Fruit fly (Drosophila melanogaster) whole organism, larva: ENCODE data around the gene CG9114.

Experiments used
- noc ChIP-seq: fragments of 200-800 bp; sonication (Bioruptor generic); optimal IDR thresholded peaks from 3 replicates; lab custom pipeline; 2019; ENCODE audit warnings: missing biosample characterization, mild to moderate bottlenecking, missing genetic modification characterization, moderate library complexity

Gene CG9114

DNA sequence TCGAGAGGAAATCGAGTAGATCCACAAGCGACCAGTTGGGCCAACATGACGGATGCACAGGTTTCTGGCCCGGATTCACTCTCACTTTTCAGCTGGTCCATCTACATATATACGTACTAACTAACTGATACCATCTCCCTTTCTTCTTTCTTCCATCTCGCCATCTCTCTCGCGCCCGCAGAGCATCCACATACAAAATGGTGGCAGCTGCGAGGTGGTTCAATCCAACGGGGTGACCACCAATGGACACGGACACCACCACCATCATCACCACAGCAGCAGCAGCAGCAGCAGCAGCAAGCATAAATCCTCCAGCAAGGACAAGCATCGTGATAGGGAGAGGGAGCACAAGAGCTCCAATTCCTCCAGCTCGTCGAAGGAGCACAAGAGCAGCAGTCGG is 12.0 kb downstream of the CG9114 start:
- TF ChIP-seq noc = no peak

DNA sequence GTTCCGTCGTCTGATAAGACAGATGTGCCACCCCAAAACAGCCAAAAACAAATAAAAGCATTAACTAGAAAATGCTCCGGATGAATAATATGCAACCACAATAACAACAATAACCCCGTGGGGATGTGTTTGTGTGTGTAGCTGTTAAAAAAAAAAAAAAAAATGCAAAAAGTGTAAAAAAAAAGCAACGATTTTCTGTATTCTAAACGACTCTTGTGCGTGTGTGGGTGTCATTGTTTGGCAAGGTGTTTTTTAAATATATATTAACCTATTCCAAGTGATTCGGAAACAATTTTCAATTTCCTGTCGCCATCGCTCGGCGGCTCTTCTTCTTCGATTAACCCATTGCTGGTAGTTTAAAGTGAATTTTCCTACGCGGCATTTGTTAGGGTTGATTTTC is 12.4 kb downstream of the CG9114 start:
- no peak for TF ChIP-seq noc

DNA sequence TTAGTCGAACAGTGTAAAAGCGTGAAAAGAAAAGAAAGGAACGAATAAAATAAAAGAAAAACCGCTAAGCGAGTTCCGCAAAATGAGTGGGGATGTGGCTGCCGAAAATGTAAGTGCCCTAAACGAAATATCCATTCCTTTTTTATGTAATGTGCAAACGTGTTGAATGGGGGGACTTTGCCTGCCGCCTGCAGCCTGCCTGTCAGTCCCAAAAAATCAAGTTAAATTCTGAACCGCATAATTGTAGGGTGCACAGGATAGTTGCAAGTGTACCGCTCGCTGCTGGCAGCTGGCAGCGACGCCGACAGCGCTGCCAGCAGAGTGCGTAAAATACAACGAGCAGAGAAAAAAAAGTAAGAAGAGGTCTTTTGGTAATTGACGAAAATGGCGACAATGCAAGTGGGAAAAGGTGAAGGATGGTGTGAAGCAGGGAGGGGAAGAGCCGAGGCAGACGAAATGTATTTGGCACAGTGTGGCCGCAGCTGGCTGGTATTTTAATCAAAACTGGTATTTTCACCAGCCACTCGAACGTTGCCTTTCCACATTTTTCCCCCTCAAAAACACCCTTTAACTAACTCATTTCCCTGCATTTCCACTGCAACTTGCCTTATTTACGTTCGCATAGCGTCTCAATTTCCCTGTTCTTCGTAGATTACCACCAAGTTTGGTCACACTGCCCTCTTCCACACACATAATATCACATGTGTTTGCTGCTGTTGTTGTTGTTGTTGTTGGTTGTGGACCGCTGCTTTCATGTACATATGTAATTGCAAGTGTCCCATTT is 13.1 kb downstream of the CG9114 start:
- peak; percentile 25 for TF ChIP-seq noc

DNA sequence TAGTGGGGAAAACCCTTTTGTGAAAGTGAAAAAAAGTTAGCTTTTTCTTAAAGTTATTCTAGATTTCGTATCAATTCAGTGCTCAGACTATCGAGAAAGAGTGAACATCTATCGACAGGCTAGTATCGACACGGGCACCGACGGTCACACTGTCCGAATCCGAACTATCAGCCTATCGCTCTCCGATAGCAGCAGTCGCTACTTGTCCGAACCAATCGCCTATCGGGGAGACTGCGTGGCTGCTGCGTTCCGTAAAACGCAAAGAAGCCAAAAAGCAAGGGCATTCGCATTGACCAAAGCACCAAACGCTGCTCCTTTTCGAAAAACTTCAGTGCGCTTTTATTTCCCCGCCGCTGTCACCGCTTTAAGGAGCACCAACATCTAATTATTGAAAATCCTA is 13.7 kb downstream of the CG9114 start, which contains the start of gene Top1:
Top1 (plus strand) TSS at position 190 of the 400 bp plus-strand sequence.
- TF ChIP-seq noc = peak; percentile 9

DNA sequence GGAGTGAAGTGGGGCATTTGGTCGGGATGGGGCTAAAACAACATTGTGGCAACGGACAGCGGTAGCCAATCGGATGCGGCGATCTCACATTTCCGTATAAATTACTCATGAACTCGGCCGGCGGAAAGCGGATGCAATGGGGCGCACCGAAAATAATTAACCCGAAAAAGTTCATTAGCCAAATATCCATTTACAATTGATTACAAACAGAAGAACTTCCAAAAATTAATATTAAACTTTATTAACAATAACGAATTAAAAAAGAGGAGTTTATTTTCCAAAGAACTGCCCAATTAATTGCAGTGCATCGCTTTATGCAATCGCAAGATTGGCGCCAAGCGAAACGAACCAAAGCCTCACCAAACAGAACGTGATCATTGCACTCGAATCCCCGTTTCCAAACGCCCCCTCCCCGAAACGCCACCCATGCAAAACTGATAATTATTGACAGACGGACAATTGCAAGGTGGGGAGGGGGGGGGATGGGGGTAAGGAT is 19.1 kb downstream of the CG9114 start:
- no peak for TF ChIP-seq noc

DNA sequence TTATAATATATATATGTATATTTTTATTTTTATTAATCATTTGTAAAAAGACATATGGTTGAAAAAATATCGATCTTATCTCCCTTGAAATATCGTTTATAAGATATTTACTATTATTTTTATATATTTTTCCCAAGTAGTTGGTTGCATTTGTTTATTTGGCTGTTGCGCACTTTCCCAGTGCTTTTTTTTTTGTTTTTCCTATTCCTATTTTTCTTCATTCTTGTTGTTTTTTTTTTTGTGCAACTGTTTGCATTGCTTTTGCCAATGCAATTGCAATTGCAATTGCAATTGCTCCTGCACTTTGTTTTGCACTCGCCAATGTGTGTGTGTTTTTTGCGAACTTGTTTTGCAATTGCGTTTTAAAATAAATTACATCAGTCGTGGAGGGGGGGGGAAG is 19.6 kb downstream of the CG9114 start:
- no peak for TF ChIP-seq noc

DNA sequence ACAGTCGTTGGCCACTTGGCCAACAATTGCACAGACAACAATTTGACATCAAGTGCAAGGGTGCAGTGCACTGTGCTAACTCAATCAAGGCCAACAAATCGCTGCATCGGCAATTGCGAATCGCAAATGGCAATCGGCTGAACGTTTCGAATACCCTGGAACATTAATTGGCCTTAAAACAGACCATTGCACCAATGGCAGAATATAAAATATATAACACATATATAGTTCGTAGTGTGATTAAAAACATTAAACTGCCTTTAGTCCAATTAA is 20.1 kb downstream of the CG9114 start:
- no peak for TF ChIP-seq noc

DNA sequence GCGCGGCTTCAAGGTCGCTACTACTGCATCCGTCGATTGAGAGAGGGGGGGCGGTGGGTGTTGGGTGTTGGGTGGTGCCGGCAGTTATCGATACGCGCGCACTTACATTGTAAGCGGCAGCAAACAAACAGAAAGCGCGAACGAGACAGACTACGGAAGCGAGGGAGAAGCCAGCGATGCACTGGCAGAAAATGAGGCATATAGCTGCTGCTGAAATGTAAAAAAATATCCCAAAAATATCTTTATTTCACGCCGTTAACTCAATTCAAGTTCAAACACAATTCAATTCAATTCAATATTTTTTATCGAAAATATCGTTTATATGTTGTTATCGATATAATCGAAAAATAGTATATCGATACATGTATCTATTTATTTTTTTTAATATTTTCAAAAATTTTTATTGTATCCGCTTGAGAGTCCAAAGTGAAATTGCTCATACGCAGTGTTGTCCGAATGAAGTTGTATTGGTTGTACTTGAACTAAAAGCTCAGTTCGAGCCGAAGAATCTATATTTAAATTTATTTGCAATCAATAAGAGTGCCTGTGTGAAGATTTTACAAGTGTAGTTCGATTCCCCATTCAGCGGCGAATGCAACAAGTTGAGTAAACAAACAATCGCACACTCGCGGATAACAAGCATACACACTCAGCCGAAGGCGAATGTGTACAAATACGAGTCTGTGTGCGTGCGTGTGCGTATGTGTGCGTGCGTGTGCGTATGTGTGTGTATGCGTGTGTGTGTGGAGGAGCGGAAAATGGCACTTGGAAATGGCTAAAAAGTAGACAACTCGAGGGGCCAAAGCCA is 20.7 kb downstream of the CG9114 start:
- no peak for TF ChIP-seq noc

DNA sequence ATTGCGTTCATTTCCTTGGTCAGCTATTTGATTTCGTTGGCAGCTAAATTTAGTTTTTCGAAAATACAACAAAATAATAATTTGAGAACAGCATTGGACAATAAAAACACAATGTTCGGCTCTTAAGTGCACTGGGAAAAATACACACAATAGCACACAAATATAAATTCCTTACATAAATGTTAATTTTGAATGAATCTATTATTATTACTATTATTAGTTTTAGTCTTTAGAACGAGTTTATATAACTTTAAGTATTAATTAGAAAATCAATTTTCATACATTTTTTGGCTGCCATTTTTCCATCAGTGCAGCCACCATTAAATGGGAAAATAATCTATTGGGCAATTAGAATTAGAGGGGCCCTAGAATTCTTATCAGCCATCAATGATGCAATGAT is 23.0 kb downstream of the CG9114 start:
- no peak for TF ChIP-seq noc

DNA sequence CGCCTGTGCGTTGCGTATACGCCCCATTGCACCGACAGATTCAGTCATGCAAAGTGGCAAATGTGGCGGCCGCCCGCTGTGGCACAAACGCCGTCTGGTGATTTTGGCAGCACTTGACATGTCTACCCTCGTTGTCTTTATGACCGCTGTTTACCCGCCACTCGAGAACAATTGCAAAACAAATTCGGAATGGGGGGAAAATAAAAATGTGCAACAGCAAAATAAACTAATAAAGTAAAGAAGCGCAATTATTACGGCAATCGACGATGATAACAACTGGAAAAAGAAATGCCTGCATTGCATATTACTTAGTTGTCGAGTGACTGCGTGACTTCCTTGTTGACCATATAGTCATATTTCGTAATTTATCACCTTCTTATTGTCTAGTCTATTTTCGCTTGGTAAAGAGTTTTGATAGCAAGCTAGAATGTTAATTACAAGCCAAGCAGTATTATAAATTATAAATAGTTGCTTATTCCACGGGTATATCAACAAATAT is 24.4 kb downstream of the CG9114 start:
- no peak for TF ChIP-seq noc

DNA sequence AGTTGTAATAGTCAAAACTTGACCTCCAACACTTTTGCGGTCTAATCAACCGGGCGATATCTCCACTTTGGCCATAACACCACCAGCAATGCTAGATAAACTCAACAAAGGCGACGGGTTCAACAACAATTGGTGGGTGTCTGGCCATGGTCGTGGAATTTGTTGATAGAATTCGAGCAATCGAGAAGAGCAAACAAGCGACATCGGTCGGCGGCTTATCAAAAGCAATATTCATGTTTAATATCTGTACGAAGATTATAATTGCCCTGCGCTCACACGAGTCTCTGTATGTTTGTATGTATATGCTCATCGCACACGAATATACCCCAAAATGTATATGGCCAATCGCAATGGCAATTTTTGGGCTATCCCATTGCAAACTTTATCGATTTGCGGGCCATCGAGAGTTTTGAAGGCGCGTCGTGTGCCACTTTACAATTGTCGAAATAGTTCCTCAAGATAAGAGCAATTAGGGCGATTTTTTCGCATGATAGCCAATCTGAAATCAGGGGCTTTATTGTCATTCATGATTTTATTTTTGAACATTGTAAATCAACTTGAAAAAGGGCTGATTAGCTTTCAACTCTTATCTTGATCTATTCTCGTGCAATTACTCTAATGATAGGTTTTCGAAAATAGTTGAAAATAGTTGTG is 25.3 kb downstream of the CG9114 start:
- TF ChIP-seq noc = no peak

DNA sequence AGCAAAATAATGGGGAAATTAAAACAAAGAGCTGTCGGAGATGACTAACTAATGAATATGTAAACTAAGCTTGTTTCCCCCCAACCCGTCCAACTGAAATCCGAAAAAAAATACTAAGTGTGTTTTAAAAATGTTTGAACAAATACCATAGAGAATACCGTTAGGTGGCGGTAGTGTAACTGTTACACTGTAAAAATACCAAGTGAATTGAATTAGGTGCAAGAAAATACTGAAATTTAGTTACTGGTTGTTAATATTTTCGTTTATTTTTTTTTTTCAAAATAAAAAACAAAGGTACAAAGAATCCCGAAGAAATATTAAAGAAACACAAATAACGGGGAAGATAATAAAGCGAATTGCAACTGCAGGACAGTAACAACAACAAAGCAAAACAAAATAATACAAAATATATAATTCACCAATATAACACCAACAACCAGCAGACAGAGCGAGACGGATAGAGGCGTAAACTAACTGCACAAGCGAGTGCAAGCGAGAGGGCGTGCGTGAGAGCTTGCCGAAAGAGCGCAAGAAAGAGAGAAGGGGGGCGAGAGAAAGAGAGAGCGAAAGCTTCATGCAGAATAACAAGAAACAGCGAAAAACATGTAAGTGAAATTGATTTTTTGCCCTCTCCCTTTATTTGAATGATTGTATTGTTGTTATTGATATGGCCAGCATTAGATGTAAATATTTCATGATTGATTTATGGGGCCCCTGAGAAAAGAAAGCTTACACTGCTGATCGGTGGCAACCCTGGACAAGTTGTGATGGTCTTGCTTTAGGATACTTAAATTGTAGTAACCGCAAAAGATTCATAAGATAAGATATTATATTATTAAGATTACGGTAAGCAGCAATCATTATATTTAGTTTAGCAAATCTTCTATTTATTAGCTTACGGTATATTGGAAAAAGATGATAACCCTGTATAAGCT is 26.7 kb downstream of the CG9114 start:
- TF ChIP-seq noc = no peak

DNA sequence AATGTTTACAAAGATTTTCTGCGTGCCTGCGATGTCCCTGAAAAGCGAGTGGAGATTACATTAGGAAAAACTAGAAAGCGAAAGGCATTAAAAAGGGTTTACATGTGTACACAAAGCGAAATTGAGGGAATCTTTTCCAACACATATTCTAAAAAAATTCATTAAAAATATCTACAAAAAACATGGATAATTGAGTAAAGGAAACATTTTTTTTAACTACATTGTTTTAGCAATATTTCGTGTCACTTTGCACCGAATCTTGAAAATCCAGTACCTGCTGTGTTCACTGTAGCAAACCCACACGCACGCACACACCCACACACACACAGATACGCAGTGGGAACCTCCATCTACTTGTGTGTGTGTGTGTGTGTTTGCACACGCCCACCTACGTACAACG is 28.7 kb downstream of the CG9114 start:
- TF ChIP-seq noc = peak; percentile 5

DNA sequence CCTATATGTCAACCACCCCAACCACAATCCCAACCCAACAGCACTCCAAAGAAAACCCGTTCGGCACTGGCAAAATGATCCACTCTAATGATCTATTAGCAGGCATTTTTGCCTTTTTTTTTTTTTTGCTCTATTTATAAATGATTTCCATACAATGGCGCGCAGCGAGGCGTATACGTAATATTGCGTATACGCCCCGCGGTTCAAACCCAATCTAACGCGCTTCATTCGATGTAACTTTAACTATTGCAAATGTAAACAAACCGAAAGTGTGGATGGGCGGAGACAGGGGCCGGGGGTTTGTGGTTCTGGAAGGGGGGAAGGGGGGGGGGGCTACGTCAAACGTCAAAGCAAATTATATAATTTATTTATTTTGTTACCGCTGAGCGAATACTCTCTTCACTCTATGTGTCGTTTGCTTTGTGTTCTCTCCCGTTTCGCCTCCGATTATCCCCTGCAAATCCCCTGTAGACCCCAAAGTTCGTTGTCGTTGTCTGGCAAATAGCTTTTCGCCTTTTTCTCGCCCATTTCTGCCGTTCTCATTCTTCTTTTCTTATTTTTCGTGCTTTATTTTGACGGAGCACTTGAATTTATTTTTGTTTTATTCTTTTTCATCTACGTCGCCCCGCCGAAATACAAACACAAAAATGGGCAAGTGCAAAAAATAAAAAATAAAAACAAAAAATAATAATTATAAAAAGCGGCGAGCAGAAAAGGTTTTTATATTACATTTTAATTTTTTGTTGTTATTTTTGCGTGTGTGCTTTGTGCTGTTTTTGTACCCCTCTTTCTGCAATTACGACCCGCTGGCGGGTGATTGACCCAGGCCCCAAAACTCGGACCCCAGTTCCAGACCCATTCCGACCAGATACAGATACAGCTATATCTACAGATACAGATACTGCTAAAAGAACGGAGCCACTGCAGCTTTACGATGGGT is 29.5 kb downstream of the CG9114 start:
- TF ChIP-seq noc = no peak

DNA sequence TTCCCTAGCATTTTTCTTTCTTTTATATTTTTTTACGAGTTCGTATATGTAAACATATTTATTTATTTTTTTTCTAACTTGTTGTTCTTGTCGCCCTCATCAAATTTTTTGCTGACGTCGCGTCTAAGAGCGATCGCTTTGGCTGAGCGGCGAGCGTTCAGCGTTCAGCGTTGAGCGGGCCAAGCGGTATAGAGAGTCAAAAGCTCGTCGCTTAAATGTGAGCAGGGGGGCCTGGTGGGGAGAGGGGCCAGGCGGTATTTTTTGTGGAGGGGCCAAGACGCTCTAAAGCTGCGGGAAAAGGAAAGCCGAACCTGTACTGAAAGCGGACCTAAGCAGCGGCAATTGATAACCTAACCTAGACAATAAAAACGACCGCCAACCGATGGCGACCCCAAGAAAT is 31.8 kb downstream of the CG9114 start:
- TF ChIP-seq noc = no peak
